Fruit fly (Drosophila melanogaster): ENCODE data around the gene moi.

dm6 chr3R:18215300-18215699 lies 40.0 kb upstream of the moi start:
- no peak for TF ChIP-seq sens-2 (GFP tag; IDR thresholded peaks at IDR 0.05)
- no peak for TF ChIP-seq CG17912 (GFP tag; optimal IDR thresholded peaks at IDR 0.05)

Measured in whole organism, embryonic.